Worm (Caenorhabditis elegans) whole organism, L1 larva: ENCODE results near the gene K09C6.3.
"Not testable (repeated sequence)": the region's sequence is repeated elsewhere in the genome, so short reads cannot be mapped to it uniquely, and the experiment has no call there.

ENCODE experiments used
- aly-2 ChIP-seq: fragments of 150-350 bp; optimal IDR thresholded peaks from 2 replicates; lab custom pipeline; 2014; ENCODE audit warnings: missing biosample characterization, missing genetic modification characterization
- efl-1 ChIP-seq, 4 experiments: fragments of 150-350 bp; optimal IDR thresholded peaks in 3 of 4; peaks in 1 of 4; 1 replicate in 1 of 4; 2 replicates in 3 of 4; lab custom pipeline; 2014; ENCODE audit warnings: missing biosample characterization in 2 of 4, missing genetic modification characterization in 2 of 4, missing genetic modification reagents in 2 of 4
- grh-1 ChIP-seq: fragments of 200-800 bp; sonication (Bioruptor generic); IDR thresholded peaks from 2 replicates; pipeline ENCODE4 v1.3.6; 2022; ENCODE audit warnings: missing genetic modification reagents, missing genetic modification characterization, missing compliant biosample characterization
- jun-1 ChIP-seq: fragments of 150-350 bp; optimal IDR thresholded peaks from 2 replicates; lab custom pipeline; 2014; ENCODE audit warnings: missing biosample characterization, missing genetic modification reagents, missing genetic modification characterization
- lin-15B ChIP-seq: fragments of 150-350 bp; sonication (generic microtip); optimal IDR thresholded peaks from 3 replicates; lab custom pipeline; 2014; ENCODE audit warnings: missing biosample characterization, missing genetic modification characterization
- mdl-1 ChIP-seq, 2 experiments: fragments of 150-350 bp; optimal IDR thresholded peaks; 2 replicates each; lab custom pipeline; 2014 to 2017; ENCODE audit warnings: missing biosample characterization in 2 of 2, missing genetic modification characterization in 2 of 2, inconsistent platforms in 1 of 2
- nhr-77 ChIP-seq: fragments of 150-350 bp; optimal IDR thresholded peaks from 2 replicates; lab custom pipeline; 2014; ENCODE audit warnings: missing biosample characterization, missing genetic modification characterization
- nhr-85 ChIP-seq: sonication (generic microtip); peaks from one replicate; lab custom pipeline; 2016; ENCODE audit warnings: missing genetic modification characterization, inconsistent platforms, missing compliant biosample characterization
- unc-130 ChIP-seq: fragments of 150-350 bp; optimal IDR thresholded peaks from 2 replicates; lab custom pipeline; 2017; ENCODE audit warnings: missing biosample characterization, missing genetic modification characterization, inconsistent platforms
- zag-1 ChIP-seq: fragments of 150-350 bp; optimal IDR thresholded peaks from 2 replicates; lab custom pipeline; 2014; ENCODE audit warnings: missing biosample characterization, missing genetic modification characterization

ce11 chrV:820629-821028 lies 31.7 kb upstream of the K09C6.3 start, which contains the start of gene srx-32:
- TF ChIP-seq jun-1 (tag; lab: Kevin White, UChicago); unc-130 (tag; lab: Kevin White, UChicago); aly-2 (tag; lab: Kevin White, UChicago); mdl-1 (tag; optimal IDR thresholded peaks at IDR 0.05; lab: Kevin White, UChicago); grh-1 (GFP tag; lab: Robert Waterston, UW); nhr-85 (tag; lab: Kevin White, UChicago); zag-1 (tag; lab: Kevin White, UChicago); nhr-77; efl-1 (optimal IDR thresholded peaks at IDR 0.05; lab: Kevin White, UChicago); efl-1 (GFP tag; optimal IDR thresholded peaks at IDR 0.05 in 1 of 2; lab: Kevin White, UChicago); lin-15B (tag; lab: Kevin White, UChicago): not testable (repeated sequence)
